Fruit fly (Drosophila melanogaster) whole organism, embryonic: Measurements from ENCODE around the gene CG3339.

ENCODE experiments used
- Antp ChIP-seq: fragments of 200-800 bp; sonication (Bioruptor generic); optimal IDR thresholded peaks from 3 replicates; lab custom pipeline; 2016; ENCODE audit warnings: missing biosample characterization, missing genetic modification characterization
- CG13624 ChIP-seq: fragments of 200-800 bp; sonication (Bioruptor generic); optimal IDR thresholded peaks from 2 replicates; lab custom pipeline; 2016; ENCODE audit warnings: missing biosample characterization, missing genetic modification characterization
- CG14710 ChIP-seq: fragments of 200-800 bp; sonication (Bioruptor generic); optimal IDR thresholded peaks from 3 replicates; lab custom pipeline; 2019; ENCODE audit warnings: missing biosample characterization, mild to moderate bottlenecking, missing genetic modification characterization, moderate library complexity
- CG1603 ChIP-seq: fragments of 200-800 bp; sonication (Bioruptor generic); optimal IDR thresholded peaks from 2 replicates; lab custom pipeline; 2019; ENCODE audit warnings: missing biosample characterization, mild to moderate bottlenecking, missing genetic modification characterization, moderate library complexity
- CG17361 ChIP-seq: fragments of 200-800 bp; sonication (Bioruptor generic); IDR thresholded peaks from 3 replicates; pipeline ENCODE4 v1.3.6; 2022; ENCODE audit warnings: missing biosample characterization, missing genetic modification characterization
- CG1832 ChIP-seq: fragments of 200-800 bp; sonication (Bioruptor generic); optimal IDR thresholded peaks from 2 replicates; lab custom pipeline; 2017; ENCODE audit warnings: missing biosample characterization, mild to moderate bottlenecking, missing genetic modification characterization, inconsistent platforms
- CG31365 ChIP-seq: fragments of 200-800 bp; sonication (Bioruptor generic); optimal IDR thresholded peaks from 2 replicates; lab custom pipeline; 2018; ENCODE audit warnings: missing biosample characterization, mild to moderate bottlenecking, missing genetic modification characterization
- CG32767 ChIP-seq: fragments of 200-800 bp; sonication (Bioruptor generic); IDR thresholded peaks from 2 replicates; pipeline ENCODE4 v1.3.6; 2022; ENCODE audit warnings: missing biosample characterization, missing genetic modification characterization
- CG34224 ChIP-seq: fragments of 200-800 bp; sonication (Bioruptor generic); IDR thresholded peaks from 3 replicates; pipeline ENCODE4 v1.3.6; 2022; ENCODE audit warnings: missing biosample characterization, missing genetic modification characterization; ENCODE audit not compliant: partially characterized antibody
- CG34376 ChIP-seq: fragments of 200-800 bp; sonication (Bioruptor generic); optimal IDR thresholded peaks from 2 replicates; lab custom pipeline; 2018; ENCODE audit warnings: missing biosample characterization, mild to moderate bottlenecking, missing genetic modification characterization
- CG4617 ChIP-seq: fragments of 200-800 bp; sonication (Bioruptor generic); optimal IDR thresholded peaks from 3 replicates; lab custom pipeline; 2016; ENCODE audit warnings: missing biosample characterization, missing genetic modification characterization, borderline replicate concordance
- CG5953 ChIP-seq: fragments of 200-800 bp; sonication (Bioruptor generic); IDR thresholded peaks from 2 replicates; pipeline ENCODE4 v1.3.6; 2022; ENCODE audit warnings: missing biosample characterization, missing genetic modification characterization
- CG6654 ChIP-seq: fragments of 200-800 bp; sonication (Bioruptor generic); optimal IDR thresholded peaks from 2 replicates; lab custom pipeline; 2017; ENCODE audit warnings: missing biosample characterization, mild to moderate bottlenecking, missing genetic modification characterization
- CG6765 ChIP-seq: fragments of 200-800 bp; sonication (Bioruptor generic); optimal IDR thresholded peaks from 3 replicates; lab custom pipeline; 2017; ENCODE audit warnings: missing biosample characterization, mild to moderate bottlenecking, missing genetic modification characterization
- CG7928 ChIP-seq: fragments of 200-800 bp; sonication (Bioruptor generic); optimal IDR thresholded peaks from 2 replicates; lab custom pipeline; 2017; ENCODE audit warnings: missing biosample characterization, mild to moderate bottlenecking, missing genetic modification characterization
- CG8290 ChIP-seq, 3 experiments: fragments of 200-800 bp; sonication (Bioruptor generic); optimal IDR thresholded peaks; 2 replicates each; lab custom pipeline; 2016 to 2019; ENCODE audit warnings: missing biosample characterization in 3 of 3, missing genetic modification characterization in 3 of 3, mild to moderate bottlenecking in 2 of 3, moderate library complexity in 1 of 3
- CG9609 ChIP-seq: fragments of 200-800 bp; sonication (Bioruptor generic); optimal IDR thresholded peaks from 3 replicates; lab custom pipeline; 2016; ENCODE audit warnings: missing biosample characterization, missing genetic modification characterization
- CG9876 ChIP-seq: fragments of 200-800 bp; sonication (Bioruptor generic); optimal IDR thresholded peaks from 2 replicates; lab custom pipeline; 2016; ENCODE audit warnings: missing biosample characterization, missing genetic modification characterization
- Dad ChIP-seq: fragments of 200-800 bp; sonication (Bioruptor generic); optimal IDR thresholded peaks from 3 replicates; lab custom pipeline; 2016; ENCODE audit warnings: missing biosample characterization, missing genetic modification characterization
- E2f1 ChIP-seq: fragments of 200-800 bp; sonication (Bioruptor generic); IDR thresholded peaks from 2 replicates; pipeline ENCODE4 v1.3.6; 2022; ENCODE audit warnings: missing biosample characterization, missing genetic modification characterization
- ERR ChIP-seq: fragments of 200-800 bp; sonication (Bioruptor generic); optimal IDR thresholded peaks from 2 replicates; lab custom pipeline; 2016; ENCODE audit warnings: missing biosample characterization, missing genetic modification characterization
- Elba2 ChIP-seq: fragments of 200-800 bp; sonication (Bioruptor generic); optimal IDR thresholded peaks from 3 replicates; lab custom pipeline; 2016; ENCODE audit warnings: missing biosample characterization, missing genetic modification characterization
- Fer2 ChIP-seq: fragments of 200-800 bp; sonication (Bioruptor generic); optimal IDR thresholded peaks from 2 replicates; lab custom pipeline; 2018; ENCODE audit warnings: missing biosample characterization, mild to moderate bottlenecking, missing genetic modification characterization, moderate library complexity
- Lhr ChIP-seq: fragments of 200-800 bp; sonication (Bioruptor generic); optimal IDR thresholded peaks from 3 replicates; lab custom pipeline; 2017; ENCODE audit warnings: mild to moderate bottlenecking, missing biosample characterization, missing genetic modification reagents, missing genetic modification characterization
- Lim3 ChIP-seq: fragments of 200-800 bp; sonication (Bioruptor generic); IDR thresholded peaks from 2 replicates; pipeline ENCODE4 v1.3.6; 2022; ENCODE audit warnings: missing biosample characterization, missing genetic modification characterization
- Meics ChIP-seq: fragments of 200-800 bp; sonication (Bioruptor generic); optimal IDR thresholded peaks from 2 replicates; lab custom pipeline; 2017; ENCODE audit warnings: missing biosample characterization, mild to moderate bottlenecking, missing genetic modification characterization
- Mes4 ChIP-seq: fragments of 200-800 bp; sonication (Bioruptor generic); optimal IDR thresholded peaks from 2 replicates; lab custom pipeline; 2016; ENCODE audit warnings: missing biosample characterization, missing genetic modification characterization
- NFAT ChIP-seq: fragments of 200-800 bp; sonication (Bioruptor generic); IDR thresholded peaks from 2 replicates; pipeline ENCODE4 v1.3.6; 2022; ENCODE audit warnings: missing biosample characterization, missing genetic modification characterization
- Sox100B ChIP-seq: fragments of 200-800 bp; sonication (Bioruptor generic); optimal IDR thresholded peaks from 3 replicates; lab custom pipeline; 2018; ENCODE audit warnings: missing biosample characterization, mild to moderate bottlenecking, missing genetic modification characterization
- Tbp ChIP-seq: fragments of >200 bp; optimal IDR thresholded peaks from 2 replicates; lab custom pipeline; 2018; ENCODE audit warnings: missing biosample characterization, missing genetic modification characterization
- ab ChIP-seq: fragments of 200-800 bp; sonication (Bioruptor generic); optimal IDR thresholded peaks from 2 replicates; lab custom pipeline; 2016; ENCODE audit warnings: missing biosample characterization, missing genetic modification characterization
- ase ChIP-seq: fragments of 200-800 bp; sonication (Bioruptor generic); IDR thresholded peaks from 3 replicates; pipeline ENCODE4 v1.3.6; 2022; ENCODE audit warnings: missing biosample characterization, missing genetic modification characterization
- bcd ChIP-seq: fragments of 200-800 bp; sonication (Bioruptor generic); optimal IDR thresholded peaks from 2 replicates; lab custom pipeline; 2017; ENCODE audit warnings: missing biosample characterization, mild to moderate bottlenecking, missing genetic modification characterization
- cato ChIP-seq: fragments of 200-800 bp; sonication (Bioruptor generic); optimal IDR thresholded peaks from 2 replicates; lab custom pipeline; 2016; ENCODE audit warnings: missing biosample characterization, missing genetic modification characterization, borderline replicate concordance
- chn ChIP-seq: fragments of 200-800 bp; sonication (Bioruptor generic); optimal IDR thresholded peaks from 2 replicates; lab custom pipeline; 2016; ENCODE audit warnings: missing biosample characterization, missing genetic modification characterization
- dan ChIP-seq: fragments of 200-800 bp; sonication (Bioruptor generic); IDR thresholded peaks from 2 replicates; pipeline ENCODE4 v1.3.6; 2022; ENCODE audit warnings: missing biosample characterization, missing genetic modification characterization
- ems ChIP-seq: fragments of 200-800 bp; sonication (Bioruptor generic); optimal IDR thresholded peaks from 3 replicates; lab custom pipeline; 2016; ENCODE audit warnings: missing biosample characterization, missing genetic modification characterization
- fd3F ChIP-seq: fragments of 200-800 bp; sonication (Bioruptor generic); optimal IDR thresholded peaks from 2 replicates; lab custom pipeline; 2018; ENCODE audit warnings: missing biosample characterization, mild to moderate bottlenecking, missing genetic modification characterization, moderate library complexity
- gce ChIP-seq: fragments of 200-800 bp; sonication (Bioruptor generic); IDR thresholded peaks from 3 replicates; pipeline ENCODE4 v1.3.6; 2022; ENCODE audit warnings: missing biosample characterization, missing genetic modification characterization
- grn ChIP-seq: fragments of 200-800 bp; sonication (Bioruptor generic); optimal IDR thresholded peaks from 3 replicates; lab custom pipeline; 2017; ENCODE audit warnings: missing biosample characterization, missing genetic modification characterization
- hth ChIP-seq: fragments of >200 bp; optimal IDR thresholded peaks from 2 replicates; lab custom pipeline; 2017; ENCODE audit warnings: inconsistent platforms
- knrl ChIP-seq: fragments of 200-800 bp; sonication (Bioruptor generic); IDR thresholded peaks from 3 replicates; pipeline ENCODE4 v1.3.6; 2022; ENCODE audit warnings: missing biosample characterization, missing genetic modification characterization; ENCODE audit not compliant: partially characterized antibody
- pan ChIP-seq, 4 experiments: fragments of >200 bp in 3 of 4; fragments of 200-800 bp in 1 of 4; sonication (Bioruptor generic) in 1 of 4; optimal IDR thresholded peaks in 3 of 4; IDR thresholded peaks in 1 of 4; 2 replicates each; pipeline versions ENCODE4 v1.3.6 to Lab custom; 2017 to 2022; ENCODE audit warnings: missing biosample characterization in 2 of 4, missing genetic modification characterization in 2 of 4, mixed read lengths in 1 of 4
- phol ChIP-seq: fragments of 200-800 bp; sonication (Bioruptor generic); optimal IDR thresholded peaks from 3 replicates; lab custom pipeline; 2018; ENCODE audit warnings: missing biosample characterization, mild to moderate bottlenecking, missing genetic modification characterization, moderate library complexity
- rib ChIP-seq: fragments of 200-800 bp; sonication (Bioruptor generic); IDR thresholded peaks from 2 replicates; pipeline ENCODE4 v1.3.6; 2022; ENCODE audit warnings: missing biosample characterization, missing genetic modification characterization
- run ChIP-seq: fragments of 200-800 bp; sonication (Bioruptor generic); optimal IDR thresholded peaks from 3 replicates; lab custom pipeline; 2018; ENCODE audit warnings: missing biosample characterization, mild to moderate bottlenecking, missing genetic modification characterization
- sqz ChIP-seq: fragments of 200-800 bp; sonication (Bioruptor generic); optimal IDR thresholded peaks from 3 replicates; lab custom pipeline; 2018; ENCODE audit warnings: missing biosample characterization, mild to moderate bottlenecking, missing genetic modification characterization
- ttk ChIP-seq: fragments of 200-800 bp; sonication (Bioruptor generic); IDR thresholded peaks from 2 replicates; pipeline ENCODE4 v2.1.2; 2022; ENCODE audit warnings: missing biosample characterization, missing genetic modification characterization
- zfh2 ChIP-seq: fragments of 200-800 bp; sonication (Bioruptor generic); optimal IDR thresholded peaks from 2 replicates; lab custom pipeline; 2016; ENCODE audit warnings: missing biosample characterization, missing genetic modification characterization

The CG3339 gene

DNA sequence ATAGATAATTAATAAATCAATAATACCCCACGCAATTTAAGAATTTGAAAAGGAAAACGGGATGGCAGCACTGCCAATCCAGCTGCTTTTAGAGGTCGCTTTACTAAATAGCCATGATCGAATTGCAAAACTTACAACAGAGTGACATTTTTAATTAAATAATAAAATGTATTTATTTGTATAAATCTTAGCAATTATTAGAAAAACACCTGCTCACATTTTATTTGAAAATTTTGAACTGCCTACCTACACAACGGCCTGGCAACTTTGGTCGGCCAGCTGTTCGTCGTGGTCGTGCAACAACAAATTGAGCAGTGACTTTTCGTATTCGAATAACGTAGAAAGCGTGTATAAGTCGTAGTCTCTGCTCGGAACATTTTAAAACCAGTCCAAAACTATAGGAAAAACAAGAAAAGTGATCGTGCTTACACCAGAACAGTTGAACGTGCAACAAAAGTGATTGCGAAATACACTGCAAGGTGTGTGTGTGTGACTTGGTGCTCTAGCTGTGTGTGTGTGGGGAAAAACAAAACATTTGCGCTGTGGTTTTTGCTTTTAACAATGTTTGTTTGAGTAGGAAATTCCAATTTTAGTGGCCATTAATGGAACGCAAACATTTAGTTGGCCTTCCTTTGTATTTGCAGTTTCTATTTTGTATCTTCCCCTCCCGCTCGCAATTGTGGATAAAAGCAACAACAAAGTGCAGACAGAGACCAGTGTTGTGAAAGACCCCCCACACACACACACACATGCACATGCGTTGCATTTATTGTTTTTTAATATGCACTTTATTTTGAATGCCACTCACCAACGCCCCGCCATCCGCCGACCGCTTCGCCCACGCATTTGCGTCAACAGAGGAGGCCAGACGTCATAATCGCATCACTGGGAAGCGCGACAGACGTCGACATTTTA lies 47.3 kb downstream of the CG3339 start, which contains the start of gene CG5938 (continued):
- TF ChIP-seq chn (GFP tag; lab: Kevin White, UChicago) (no peak), bcd (GFP tag; lab: Kevin White, UChicago) (peak; percentile 7), sqz (no peak), phol (tag; lab: Kevin White, UChicago) (peak; percentile 38), CG34376 (GFP tag; lab: Kevin White, UChicago) (peak; percentile 8), ab (GFP tag; lab: Kevin White, UChicago) (no peak), hth (lab: Kevin White, UChicago) (no peak), CG1603 (tag; lab: Kevin White, UChicago) (peak; percentile 1), CG14710 (tag; lab: Kevin White, UChicago) (peak; percentile 58), ase (GFP tag; lab: Robert Waterston, UW) (no peak), zfh2 (no peak), CG17361 (GFP tag; lab: Robert Waterston, UW) (peak; percentile 46; the same call in 1 of the 3 replicates), CG31365 (tag; lab: Kevin White, UChicago) (no peak), CG32767 (GFP tag; lab: Robert Waterston, UW) (no peak), Sox100B (GFP tag; lab: Kevin White, UChicago) (peak; percentile 19), pan (optimal IDR thresholded peaks at IDR 0.05; lab: Kevin White, UChicago) (no peak), pan (GFP tag; optimal IDR thresholded peaks at IDR 0.05 in 1 of 2, IDR thresholded peaks at IDR 0.05 in 1 of 2) (no peak), cato (GFP tag; lab: Kevin White, UChicago) (peak; percentile 27), CG6654 (GFP tag; lab: Kevin White, UChicago) (no peak), CG1832 (no peak), knrl (no peak), run (no peak), rib (GFP tag; lab: Robert Waterston, UW) (no peak), Lim3 (no peak), ems (GFP tag; lab: Kevin White, UChicago) (no peak), CG9609 (GFP tag; lab: Kevin White, UChicago) (no peak), CG8290 (GFP tag; optimal IDR thresholded peaks at IDR 0.05; lab: Kevin White, UChicago) (no peak), CG8290 (tag; optimal IDR thresholded peaks at IDR 0.05; lab: Kevin White, UChicago) (no peak), Lhr (no peak), ERR (GFP tag; lab: Kevin White, UChicago) (no peak), ttk (0 out of 2 replicates have a peak, but pooled peaks have one; percentile 25), grn (GFP tag; lab: Kevin White, UChicago) (no peak), CG9876 (no peak), fd3F (GFP tag; lab: Kevin White, UChicago) (no peak), CG5953 (GFP tag; lab: Robert Waterston, UW) (no peak), gce (GFP tag; lab: Robert Waterston, UW) (no peak), NFAT (GFP tag; lab: Robert Waterston, UW) (no peak), Elba2 (GFP tag; lab: Kevin White, UChicago) (no peak), Meics (GFP tag; lab: Kevin White, UChicago) (peak; percentile 30), CG6765 (no peak), E2f1 (GFP tag; lab: Robert Waterston, UW) (no peak), Dad (GFP tag; lab: Kevin White, UChicago) (no peak), Mes4 (GFP tag; lab: Kevin White, UChicago) (no peak), Tbp (GFP tag; lab: Kevin White, UChicago) (no peak), CG4617 (GFP tag; lab: Kevin White, UChicago) (peak; percentile 90), Antp (GFP tag; lab: Kevin White, UChicago) (no peak), Fer2 (tag; lab: Kevin White, UChicago) (no peak), CG13624 (no peak), CG7928 (GFP tag; lab: Kevin White, UChicago) (no peak), dan (GFP tag; lab: Robert Waterston, UW) (no peak), CG34224 (peak; percentile 38; the same call in 2 of the 3 replicates)
